Fruit fly (Drosophila melanogaster) whole organism, adult: Measurements from ENCODE around the gene CG11629.

Source experiments
- CG1620 ChIP-seq: fragments of 200-800 bp; sonication (Bioruptor generic); optimal IDR thresholded peaks from 2 replicates; lab custom pipeline; 2016; ENCODE audit warnings: missing biosample characterization, missing genetic modification characterization
- CG7101 ChIP-seq: fragments of 200-800 bp; sonication (Bioruptor generic); optimal IDR thresholded peaks from 2 replicates; lab custom pipeline; 2018; ENCODE audit warnings: missing biosample characterization, mild to moderate bottlenecking, missing genetic modification characterization, moderate library complexity
- Clk ChIP-seq: fragments of 200-800 bp; sonication (Bioruptor generic); optimal IDR thresholded peaks from 2 replicates; lab custom pipeline; 2017; ENCODE audit warnings: missing biosample characterization, missing genetic modification characterization
- Hr96 ChIP-seq: fragments of 200-800 bp; sonication (Bioruptor generic); optimal IDR thresholded peaks from 2 replicates; lab custom pipeline; 2016; ENCODE audit warnings: missing biosample characterization, missing genetic modification characterization
- cic ChIP-seq: fragments of 200-800 bp; sonication (Bioruptor generic); optimal IDR thresholded peaks from 2 replicates; lab custom pipeline; 2017; ENCODE audit warnings: missing biosample characterization, mild to moderate bottlenecking, missing genetic modification characterization, moderate library complexity
- cnc ChIP-seq, 2 experiments: fragments of >200 bp; optimal IDR thresholded peaks; 2 replicates each; lab custom pipeline; 2017
- kay ChIP-seq: fragments of 200-800 bp; sonication (Bioruptor generic); peaks from one replicate; lab custom pipeline; 2016; ENCODE audit warnings: missing biosample characterization, missing genetic modification characterization, borderline replicate concordance
- ovo ChIP-seq: fragments of 200-800 bp; sonication (Bioruptor generic); optimal IDR thresholded peaks from 2 replicates; lab custom pipeline; 2016; ENCODE audit warnings: missing biosample characterization, missing genetic modification characterization
- toe ChIP-seq: fragments of 200-800 bp; sonication (Bioruptor generic); optimal IDR thresholded peaks from 2 replicates; lab custom pipeline; 2016; ENCODE audit warnings: missing biosample characterization, missing genetic modification characterization

DNA sequence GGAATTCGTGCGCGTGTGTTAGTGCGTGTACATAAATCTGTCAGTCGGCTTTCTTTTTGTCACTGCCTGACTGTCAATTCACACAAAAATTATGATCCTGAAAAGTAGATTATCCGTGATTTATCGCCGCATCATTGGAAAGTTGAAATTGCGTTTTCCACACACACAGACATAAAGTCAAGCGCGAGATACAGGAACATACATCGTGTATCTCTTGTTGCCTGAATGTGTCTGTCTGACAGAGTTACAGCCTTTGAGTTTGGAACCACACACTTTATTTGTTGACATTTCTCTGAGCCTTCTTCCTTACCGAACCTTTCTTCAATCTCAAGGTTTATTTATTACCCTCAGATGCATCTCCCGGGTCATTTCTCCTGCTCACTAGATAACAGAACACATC is 42.3 kb downstream of the CG11629 start:
- TF ChIP-seq kay (GFP tag; lab: Kevin White, UChicago) (no peak), Hr96 (GFP tag; lab: Kevin White, UChicago) (no peak), ovo (GFP tag; lab: Kevin White, UChicago) (no peak), cnc (optimal IDR thresholded peaks at IDR 0.05; lab: Kevin White, UChicago) (no peak), CG7101 (no peak), CG1620 (GFP tag; lab: Kevin White, UChicago) (no peak), cic (GFP tag; lab: Kevin White, UChicago) (no peak), Clk (GFP tag; lab: Kevin White, UChicago) (no peak), toe (no peak)
